Worm (Caenorhabditis elegans): ENCODE results near the gene ceh-58.

DNA sequence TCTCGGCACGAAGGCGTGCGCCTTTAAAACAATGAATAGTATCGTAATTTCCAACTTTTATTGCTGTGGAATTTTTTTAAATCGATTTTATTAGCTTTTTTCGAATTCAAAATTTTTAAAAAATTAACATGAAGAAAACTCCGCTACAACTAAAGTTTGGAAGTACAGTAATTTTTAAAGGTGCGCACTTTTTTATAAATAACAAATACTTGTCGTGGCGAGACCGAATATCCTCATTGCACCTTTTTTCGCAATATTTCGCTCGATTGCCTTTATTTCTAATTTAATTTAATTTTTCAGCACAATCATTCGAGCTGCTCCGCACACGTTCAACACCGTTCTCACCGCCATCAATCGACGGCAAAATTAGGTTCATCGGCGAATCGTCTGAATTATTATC lies 21.5 kb upstream of the ceh-58 start, which contains the start of the genes T09F3.2 and T09F3.7:
- TF ChIP-seq pes-1 (GFP tag; IDR thresholded peaks at IDR 0.05) (no peak), ama-1 (optimal IDR thresholded peaks at IDR 0.05) (no peak), tra-4 (tag; optimal IDR thresholded peaks at IDR 0.05) (no peak), sea-1 (GFP tag; conservative IDR thresholded peaks at IDR 0.05) (no peak), aly-1 (tag; optimal IDR thresholded peaks at IDR 0.05) (no peak)

All from whole organism, early embryonic.